Fruit fly (Drosophila melanogaster) whole organism, embryonic: ENCODE measurements around the gene CG6067.

ENCODE experiments used
- B-H2 ChIP-seq: fragments of 200-800 bp; sonication (Bioruptor generic); optimal IDR thresholded peaks from 2 replicates; lab custom pipeline; 2018; ENCODE audit warnings: missing biosample characterization, mild to moderate bottlenecking, missing genetic modification characterization
- CG10267 ChIP-seq: fragments of 200-800 bp; sonication (Bioruptor generic); optimal IDR thresholded peaks from 2 replicates; lab custom pipeline; 2018; ENCODE audit warnings: missing biosample characterization, mild to moderate bottlenecking, missing genetic modification characterization, moderate library complexity
- CG13424 ChIP-seq: fragments of 200-800 bp; sonication (Bioruptor generic); optimal IDR thresholded peaks from 2 replicates; lab custom pipeline; 2019; ENCODE audit warnings: missing biosample characterization, mild to moderate bottlenecking, missing genetic modification characterization, moderate library complexity
- CG14860 ChIP-seq: fragments of 200-800 bp; sonication (Bioruptor generic); IDR thresholded peaks from 3 replicates; pipeline ENCODE4 v1.3.6; 2022; ENCODE audit warnings: missing biosample characterization, missing genetic modification characterization; ENCODE audit not compliant: partially characterized antibody
- CG16815 ChIP-seq: fragments of 200-800 bp; sonication (Bioruptor generic); optimal IDR thresholded peaks from 3 replicates; lab custom pipeline; 2017; ENCODE audit warnings: missing biosample characterization, mild to moderate bottlenecking, missing genetic modification characterization
- CG16863 ChIP-seq: fragments of 200-800 bp; sonication (Bioruptor generic); optimal IDR thresholded peaks from 3 replicates; lab custom pipeline; 2016; ENCODE audit warnings: missing biosample characterization, missing genetic modification characterization
- CG18262 ChIP-seq: fragments of 200-800 bp; optimal IDR thresholded peaks from 3 replicates; lab custom pipeline; 2019; ENCODE audit warnings: missing biosample characterization, mild to moderate bottlenecking, missing genetic modification characterization, moderate library complexity
- CG2199 ChIP-seq: fragments of 200-800 bp; sonication (Bioruptor generic); IDR thresholded peaks from 3 replicates; pipeline ENCODE4 v1.3.6; 2022; ENCODE audit warnings: missing biosample characterization, missing genetic modification characterization
- CG30020 ChIP-seq: fragments of 200-800 bp; optimal IDR thresholded peaks from 2 replicates; lab custom pipeline; 2019; ENCODE audit warnings: missing biosample characterization, mild to moderate bottlenecking, missing genetic modification characterization, moderate library complexity
- CG31441 ChIP-seq: fragments of 200-800 bp; sonication (Bioruptor generic); IDR thresholded peaks from 2 replicates; pipeline ENCODE4 v1.3.6; 2022; ENCODE audit warnings: missing biosample characterization, missing genetic modification characterization
- CG3163 ChIP-seq: fragments of 200-800 bp; sonication (Bioruptor generic); optimal IDR thresholded peaks from 3 replicates; lab custom pipeline; 2016; ENCODE audit warnings: missing biosample characterization, missing genetic modification characterization
- CG32767 ChIP-seq: fragments of 200-800 bp; sonication (Bioruptor generic); IDR thresholded peaks from 2 replicates; pipeline ENCODE4 v1.3.6; 2022; ENCODE audit warnings: missing biosample characterization, missing genetic modification characterization
- CG3838 ChIP-seq: fragments of 200-800 bp; sonication (Bioruptor generic); optimal IDR thresholded peaks from 3 replicates; lab custom pipeline; 2016; ENCODE audit warnings: missing biosample characterization, missing genetic modification characterization
- CG3995 ChIP-seq: fragments of 200-800 bp; sonication (Bioruptor generic); optimal IDR thresholded peaks from 3 replicates; lab custom pipeline; 2016; ENCODE audit warnings: missing biosample characterization, missing genetic modification characterization
- CG6791 ChIP-seq: fragments of 200-800 bp; sonication (Bioruptor generic); IDR thresholded peaks from 3 replicates; pipeline ENCODE4 v1.3.6; 2022; ENCODE audit warnings: missing biosample characterization, missing genetic modification characterization; ENCODE audit not compliant: partially characterized antibody
- CG7271 ChIP-seq: fragments of 200-800 bp; sonication (Bioruptor generic); optimal IDR thresholded peaks from 2 replicates; lab custom pipeline; 2018; ENCODE audit warnings: missing biosample characterization, mild to moderate bottlenecking, missing genetic modification characterization, moderate library complexity
- CG7928 ChIP-seq: fragments of 200-800 bp; sonication (Bioruptor generic); optimal IDR thresholded peaks from 2 replicates; lab custom pipeline; 2017; ENCODE audit warnings: missing biosample characterization, mild to moderate bottlenecking, missing genetic modification characterization
- CG9727 ChIP-seq: fragments of 200-800 bp; sonication (Bioruptor generic); optimal IDR thresholded peaks from 3 replicates; lab custom pipeline; 2017; ENCODE audit warnings: missing biosample characterization, mild to moderate bottlenecking, missing genetic modification characterization
- Dbx ChIP-seq: fragments of 200-800 bp; sonication (Bioruptor generic); IDR thresholded peaks from 3 replicates; pipeline ENCODE4 v1.3.6; 2022; ENCODE audit warnings: missing biosample characterization, missing genetic modification characterization
- Dip2 ChIP-seq: fragments of 200-800 bp; sonication (Bioruptor generic); IDR thresholded peaks from 2 replicates; pipeline ENCODE4 v1.3.6; 2022; ENCODE audit warnings: missing biosample characterization, missing genetic modification characterization
- Dll ChIP-seq: fragments of 200-800 bp; sonication (Bioruptor generic); IDR thresholded peaks from 4 replicates; pipeline ENCODE4 v1.3.6; 2022; ENCODE audit warnings: missing biosample characterization, missing genetic modification characterization; ENCODE audit not compliant: partially characterized antibody
- Dref ChIP-seq: fragments of 200-800 bp; sonication (Bioruptor generic); IDR thresholded peaks from 2 replicates; pipeline ENCODE4 v1.3.6; 2022; ENCODE audit warnings: missing biosample characterization, missing genetic modification characterization
- Hr3 ChIP-seq: fragments of 200-800 bp; sonication (Bioruptor generic); optimal IDR thresholded peaks from 3 replicates; lab custom pipeline; 2016; ENCODE audit warnings: missing biosample characterization, missing genetic modification characterization
- Mad ChIP-seq: fragments of 200-800 bp; sonication (Bioruptor generic); optimal IDR thresholded peaks from 2 replicates; lab custom pipeline; 2016; ENCODE audit warnings: missing biosample characterization, missing genetic modification characterization
- Max ChIP-seq: fragments of 200-800 bp; sonication (Bioruptor generic); optimal IDR thresholded peaks from 2 replicates; lab custom pipeline; 2016; ENCODE audit warnings: missing biosample characterization, mild to moderate bottlenecking, missing genetic modification characterization
- Meics ChIP-seq: fragments of 200-800 bp; sonication (Bioruptor generic); optimal IDR thresholded peaks from 2 replicates; lab custom pipeline; 2017; ENCODE audit warnings: missing biosample characterization, mild to moderate bottlenecking, missing genetic modification characterization
- Nf-YC ChIP-seq: fragments of 200-800 bp; optimal IDR thresholded peaks from 3 replicates; lab custom pipeline; 2019; ENCODE audit warnings: missing biosample characterization, mild to moderate bottlenecking, missing genetic modification characterization, moderate library complexity
- Opbp ChIP-seq: fragments of 200-800 bp; sonication (Bioruptor generic); IDR thresholded peaks from 3 replicates; pipeline ENCODE4 v1.3.6; 2022; ENCODE audit warnings: missing biosample characterization, missing genetic modification characterization; ENCODE audit not compliant: partially characterized antibody
- Rfx ChIP-seq: fragments of 200-800 bp; sonication (Bioruptor generic); IDR thresholded peaks from 2 replicates; pipeline ENCODE4 v1.3.6; 2022; ENCODE audit warnings: missing biosample characterization, missing genetic modification characterization
- Sin3A ChIP-seq: fragments of >200 bp; optimal IDR thresholded peaks from 2 replicates; lab custom pipeline; 2018
- Spps ChIP-seq: fragments of 200-800 bp; sonication (Bioruptor generic); optimal IDR thresholded peaks from 2 replicates; lab custom pipeline; 2018; ENCODE audit warnings: missing biosample characterization, mild to moderate bottlenecking, missing genetic modification characterization
- Sry-δ ChIP-seq: fragments of 200-800 bp; sonication (Bioruptor generic); optimal IDR thresholded peaks from 2 replicates; lab custom pipeline; 2016; ENCODE audit warnings: missing biosample characterization, missing genetic modification characterization
- Tbp ChIP-seq: fragments of >200 bp; optimal IDR thresholded peaks from 2 replicates; lab custom pipeline; 2018; ENCODE audit warnings: missing biosample characterization, missing genetic modification characterization
- Trl ChIP-seq, 3 experiments: fragments of >200 bp in 2 of 3; fragments of 200-800 bp in 1 of 3; sonication (Bioruptor generic) in 1 of 3; optimal IDR thresholded peaks; 2 replicates in 1 of 3; 3 replicates in 2 of 3; lab custom pipeline; 2016 to 2017; ENCODE audit warnings: missing biosample characterization in 1 of 3, missing genetic modification characterization in 1 of 3
- ato ChIP-seq: fragments of 200-800 bp; sonication (Bioruptor generic); IDR thresholded peaks from 2 replicates; pipeline ENCODE4 v1.3.6; 2022; ENCODE audit warnings: missing biosample characterization, missing genetic modification characterization; ENCODE audit not compliant: partially characterized antibody
- bsh ChIP-seq, 2 experiments: fragments of 200-800 bp; sonication (Bioruptor generic); optimal IDR thresholded peaks; 2 replicates each; lab custom pipeline; 2017 to 2018; ENCODE audit warnings: mild to moderate bottlenecking in 2 of 2, missing biosample characterization in 2 of 2, missing genetic modification characterization in 2 of 2, moderate library complexity in 1 of 2
- cg ChIP-seq: fragments of 200-800 bp; sonication (Bioruptor generic); optimal IDR thresholded peaks from 3 replicates; lab custom pipeline; 2019; ENCODE audit warnings: missing biosample characterization, mild to moderate bottlenecking, missing genetic modification characterization, moderate library complexity
- chn ChIP-seq: fragments of 200-800 bp; sonication (Bioruptor generic); optimal IDR thresholded peaks from 2 replicates; lab custom pipeline; 2016; ENCODE audit warnings: missing biosample characterization, missing genetic modification characterization
- crp ChIP-seq, 2 experiments: fragments of 200-800 bp; sonication (Bioruptor generic); optimal IDR thresholded peaks; 2 replicates in 1 of 2; 3 replicates in 1 of 2; lab custom pipeline; 2017; ENCODE audit warnings: missing biosample characterization in 2 of 2, missing genetic modification characterization in 2 of 2, mild to moderate bottlenecking in 1 of 2, moderate library complexity in 1 of 2
- ems ChIP-seq: fragments of 200-800 bp; sonication (Bioruptor generic); optimal IDR thresholded peaks from 3 replicates; lab custom pipeline; 2016; ENCODE audit warnings: missing biosample characterization, missing genetic modification characterization
- onecut ChIP-seq: fragments of 200-800 bp; sonication (Bioruptor generic); IDR thresholded peaks from 2 replicates; pipeline ENCODE4 v1.3.6; 2022; ENCODE audit warnings: missing biosample characterization, missing genetic modification characterization
- p53 ChIP-seq: fragments of 200-800 bp; sonication (Bioruptor generic); optimal IDR thresholded peaks from 2 replicates; lab custom pipeline; 2016; ENCODE audit warnings: missing biosample characterization, missing genetic modification characterization
- prd ChIP-seq, 3 experiments: fragments of >200 bp in 2 of 3; fragments of 200-800 bp in 1 of 3; sonication (Bioruptor generic) in 1 of 3; optimal IDR thresholded peaks in 2 of 3; IDR thresholded peaks in 1 of 3; 2 replicates in 2 of 3; 3 replicates in 1 of 3; pipeline versions ENCODE4 v1.3.6 to Lab custom; 2017 to 2022; ENCODE audit warnings: missing biosample characterization in 1 of 3, missing genetic modification characterization in 1 of 3
- pum ChIP-seq: fragments of 200-800 bp; sonication (Bioruptor generic); optimal IDR thresholded peaks from 2 replicates; lab custom pipeline; 2016; ENCODE audit warnings: missing biosample characterization, missing genetic modification characterization
- sd ChIP-seq: fragments of 200-800 bp; sonication (Bioruptor generic); optimal IDR thresholded peaks from 3 replicates; lab custom pipeline; 2018; ENCODE audit warnings: missing biosample characterization, mild to moderate bottlenecking, missing genetic modification characterization, moderate library complexity
- sens ChIP-seq: fragments of 200-800 bp; sonication (Bioruptor generic); peaks from one replicate; lab custom pipeline; 2016; ENCODE audit warnings: missing biosample characterization, missing genetic modification characterization
- sug ChIP-seq: fragments of 200-800 bp; optimal IDR thresholded peaks from 2 replicates; lab custom pipeline; 2019; ENCODE audit warnings: missing biosample characterization, mild to moderate bottlenecking, missing genetic modification characterization, moderate library complexity
- trem ChIP-seq: fragments of 200-800 bp; optimal IDR thresholded peaks from 3 replicates; lab custom pipeline; 2019; ENCODE audit warnings: missing biosample characterization, mild to moderate bottlenecking, missing genetic modification characterization, moderate library complexity
- ttk ChIP-seq: fragments of 200-800 bp; sonication (Bioruptor generic); IDR thresholded peaks from 2 replicates; pipeline ENCODE4 v2.1.2; 2022; ENCODE audit warnings: missing biosample characterization, missing genetic modification characterization
- vvl ChIP-seq: fragments of 200-800 bp; sonication (Bioruptor generic); IDR thresholded peaks from 2 replicates; pipeline ENCODE4 v1.3.6; 2022; ENCODE audit warnings: missing biosample characterization, missing genetic modification characterization
- zen ChIP-seq: fragments of 200-800 bp; sonication (Bioruptor generic); optimal IDR thresholded peaks from 3 replicates; lab custom pipeline; 2018; ENCODE audit warnings: missing biosample characterization, mild to moderate bottlenecking, missing genetic modification characterization, moderate library complexity

CG6067 gene

dm6 chrX:5941824-5942223 lies 13.6 kb upstream of the CG6067 start (continued):
- no peak for TF ChIP-seq Nf-YC (tag; lab: Kevin White, UChicago)
- no peak for TF ChIP-seq sens (GFP tag; lab: Kevin White, UChicago)
- no peak for TF ChIP-seq onecut (GFP tag; lab: Robert Waterston, UW)
- TF ChIP-seq chn (GFP tag; lab: Kevin White, UChicago), result no peak
- no peak for TF ChIP-seq B-H2 (GFP tag; lab: Kevin White, UChicago)
- no peak for TF ChIP-seq Meics (GFP tag; lab: Kevin White, UChicago)
- TF ChIP-seq ttk (GFP tag; lab: Robert Waterston, UW), result no peak
- TF ChIP-seq Dll (GFP tag; lab: Robert Waterston, UW), result peak; percentile 75; the same call in 3 of the 4 replicates
- TF ChIP-seq Dip2, result no peak
- no peak for TF ChIP-seq CG31441 (GFP tag; lab: Robert Waterston, UW)
- peak; percentile 71; the same call in 2 of the 3 replicates for TF ChIP-seq CG6791 (GFP tag; lab: Robert Waterston, UW)
- no peak for TF ChIP-seq trem
- TF ChIP-seq CG14860 (GFP tag; lab: Robert Waterston, UW), result peak; percentile 42; the same call in 1 of the 3 replicates
- TF ChIP-seq Max (GFP tag; lab: Kevin White, UChicago), result no peak
- no peak for TF ChIP-seq Sin3A (lab: Kevin White, UChicago)
- no peak for TF ChIP-seq CG2199 (GFP tag; lab: Robert Waterston, UW)
- peak; percentile 1 for TF ChIP-seq CG3995 (GFP tag; lab: Kevin White, UChicago)
- TF ChIP-seq CG7928 (GFP tag; lab: Kevin White, UChicago), result no peak
- no peak for TF ChIP-seq Mad (GFP tag; lab: Kevin White, UChicago)
- TF ChIP-seq Sry-δ, result peak; percentile 54
- TF ChIP-seq CG9727 (GFP tag; lab: Kevin White, UChicago), result no peak
- no peak for TF ChIP-seq Rfx (GFP tag; lab: Robert Waterston, UW)
- TF ChIP-seq CG3163, result no peak
- TF ChIP-seq vvl (GFP tag; lab: Robert Waterston, UW), result no peak
- no peak for TF ChIP-seq bsh (GFP tag; optimal IDR thresholded peaks at IDR 0.05; lab: Kevin White, UChicago)
- TF ChIP-seq sd (tag; lab: Kevin White, UChicago), result no peak
- TF ChIP-seq prd (optimal IDR thresholded peaks at IDR 0.05; lab: Kevin White, UChicago), result no peak
- no peak for TF ChIP-seq prd (GFP tag; IDR thresholded peaks at IDR 0.05; lab: Robert Waterston, UW)
- peak; percentile 62 for TF ChIP-seq ato (GFP tag; lab: Robert Waterston, UW)
- TF ChIP-seq Dref, result peak; percentile 75
- TF ChIP-seq cg (GFP tag; lab: Kevin White, UChicago), result no peak
- TF ChIP-seq Trl (optimal IDR thresholded peaks at IDR 0.05; lab: Kevin White, UChicago), result no peak
- TF ChIP-seq Trl (GFP tag; optimal IDR thresholded peaks at IDR 0.05; lab: Kevin White, UChicago), result no peak
- TF ChIP-seq CG7271 (tag; lab: Kevin White, UChicago), result no peak
- TF ChIP-seq CG16815 (GFP tag; lab: Kevin White, UChicago), result no peak
- TF ChIP-seq Dbx (GFP tag; lab: Robert Waterston, UW), result no peak
- TF ChIP-seq CG16863 (GFP tag; lab: Kevin White, UChicago), result no peak
- TF ChIP-seq crp (GFP tag; optimal IDR thresholded peaks at IDR 0.05; lab: Kevin White, UChicago), result no peak
- no peak for TF ChIP-seq CG18262 (tag; lab: Kevin White, UChicago)
- TF ChIP-seq Opbp (GFP tag; lab: Robert Waterston, UW), result peak; percentile 80; the same call in 2 of the 3 replicates
- TF ChIP-seq ems (GFP tag; lab: Kevin White, UChicago), result no peak
- no peak for TF ChIP-seq CG13424
- no peak for TF ChIP-seq CG32767
- no peak for TF ChIP-seq p53 (GFP tag; lab: Kevin White, UChicago)
- no peak for TF ChIP-seq CG10267 (tag; lab: Kevin White, UChicago)
- TF ChIP-seq sug (tag; lab: Kevin White, UChicago), result no peak
- TF ChIP-seq Tbp, result no peak
- TF ChIP-seq Spps (tag; lab: Kevin White, UChicago), result no peak
- TF ChIP-seq Hr3 (GFP tag; lab: Kevin White, UChicago), result no peak
- no peak for TF ChIP-seq pum (GFP tag; lab: Kevin White, UChicago)
- no peak for TF ChIP-seq CG3838
- TF ChIP-seq zen (tag; lab: Kevin White, UChicago), result no peak
- no peak for TF ChIP-seq CG30020 (tag; lab: Kevin White, UChicago)
